Worm (Caenorhabditis elegans) whole organism, L4 larva: Measurements from ENCODE around the gene clec-245.
A peak's percentile ranks its signal among the peaks of the same experiment; 100 is the strongest.

ENCODE experiments used
- D1046.2 ChIP-seq: fragments of 200-800 bp; sonication (Bioruptor generic); IDR thresholded peaks from 2 replicates; pipeline ENCODE4 v1.3.6; 2022; ENCODE audit warnings: missing genetic modification characterization, missing compliant biosample characterization
- F10B5.3 ChIP-seq: sonication (generic microtip); optimal IDR thresholded peaks from 2 replicates; lab custom pipeline; 2016; ENCODE audit warnings: mild to moderate bottlenecking, missing genetic modification characterization, missing compliant biosample characterization
- F44E2.7 ChIP-seq: fragments of 200-800 bp; sonication (Bioruptor generic); IDR thresholded peaks from 2 replicates; pipeline ENCODE4 v2.1.2; 2022; ENCODE audit warnings: missing genetic modification characterization, missing compliant biosample characterization
- R02D3.7 ChIP-seq: fragments of 150-350 bp; sonication (generic microtip); optimal IDR thresholded peaks from 3 replicates; lab custom pipeline; 2014; ENCODE audit warnings: missing biosample characterization, missing genetic modification characterization
- Y105C5A.15 ChIP-seq: fragments of 200-800 bp; sonication (Bioruptor generic); IDR thresholded peaks from 2 replicates; pipeline ENCODE4 v1.3.6; 2022; ENCODE audit warnings: missing genetic modification characterization, missing compliant biosample characterization
- aha-1 ChIP-seq: fragments of 150-350 bp; peaks from one replicate; lab custom pipeline; 2014; ENCODE audit warnings: missing biosample characterization, missing genetic modification characterization
- ama-1 ChIP-seq: fragments of 150-350 bp; optimal IDR thresholded peaks from 2 replicates; lab custom pipeline; 2014; ENCODE audit warnings: inconsistent platforms, mixed read lengths
- arid-1 ChIP-seq: fragments of 200-800 bp; sonication (Bioruptor generic); conservative IDR thresholded peaks from 2 replicates; pipeline ENCODE4 v1.3.6; 2022; ENCODE audit warnings: missing genetic modification reagents, missing genetic modification characterization, missing compliant biosample characterization
- attf-4 ChIP-seq: sonication (generic microtip); optimal IDR thresholded peaks from 3 replicates; lab custom pipeline; 2017; ENCODE audit warnings: missing biosample characterization, missing genetic modification characterization
- cey-2 ChIP-seq: sonication (generic microtip); optimal IDR thresholded peaks from 3 replicates; lab custom pipeline; 2017; ENCODE audit warnings: missing genetic modification characterization, mild to moderate bottlenecking, missing compliant biosample characterization, antibody characterized with exemption, borderline replicate concordance; ENCODE audit not compliant: insufficient read depth
- daf-16 ChIP-seq, 3 experiments: sonication (generic microtip); optimal IDR thresholded peaks; 2 replicates each; lab custom pipeline; 2016 to 2017; ENCODE audit warnings: missing genetic modification characterization in 3 of 3, missing genetic modification reagents in 3 of 3, mild to moderate bottlenecking in 2 of 3, missing compliant biosample characterization in 2 of 3, missing biosample characterization in 1 of 3, moderate library complexity in 1 of 3
- daf-8 ChIP-seq: fragments of 200-800 bp; sonication (Bioruptor generic); IDR thresholded peaks from 2 replicates; pipeline ENCODE4 v1.3.6; 2022; ENCODE audit warnings: missing genetic modification characterization, missing compliant biosample characterization
- dmd-8 ChIP-seq: fragments of 200-800 bp; sonication (Bioruptor generic); IDR thresholded peaks from 2 replicates; pipeline ENCODE4 v1.3.6; 2022; ENCODE audit warnings: missing genetic modification characterization, missing compliant biosample characterization
- gei-8 ChIP-seq: fragments of 200-800 bp; sonication (Bioruptor generic); optimal IDR thresholded peaks from 2 replicates; lab custom pipeline; 2018; ENCODE audit warnings: mild to moderate bottlenecking, missing genetic modification characterization, missing compliant biosample characterization
- hmg-1.1 ChIP-seq: fragments of 200-800 bp; sonication (Bioruptor generic); IDR thresholded peaks from 2 replicates; pipeline ENCODE4 v1.3.6; 2022; ENCODE audit warnings: missing genetic modification reagents, missing genetic modification characterization, missing compliant biosample characterization
- jun-1 ChIP-seq: fragments of 150-350 bp; optimal IDR thresholded peaks from 2 replicates; lab custom pipeline; 2014; ENCODE audit warnings: missing biosample characterization, missing genetic modification reagents, missing genetic modification characterization
- lim-7 ChIP-seq: fragments of 200-800 bp; sonication (Bioruptor generic); IDR thresholded peaks from 2 replicates; pipeline ENCODE4 v1.3.6; 2022; ENCODE audit warnings: missing genetic modification characterization, missing compliant biosample characterization
- lin-29 ChIP-seq: fragments of 200-800 bp; sonication (Bioruptor generic); IDR thresholded peaks from 2 replicates; pipeline ENCODE4 v1.3.6; 2022; ENCODE audit warnings: missing genetic modification reagents, missing genetic modification characterization, missing compliant biosample characterization
- lin-39 ChIP-seq: fragments of 150-350 bp; optimal IDR thresholded peaks from 2 replicates; lab custom pipeline; 2014; ENCODE audit warnings: missing biosample characterization, missing genetic modification reagents, missing genetic modification characterization
- lir-3 ChIP-seq: sonication (generic microtip); optimal IDR thresholded peaks from 2 replicates; lab custom pipeline; 2016; ENCODE audit warnings: mild to moderate bottlenecking, missing genetic modification characterization, missing compliant biosample characterization
- mdl-1 ChIP-seq, 2 experiments: fragments of 150-350 bp in 1 of 2; sonication (generic microtip) in 1 of 2; optimal IDR thresholded peaks; 2 replicates each; lab custom pipeline; 2014 to 2017; ENCODE audit warnings: missing biosample characterization in 2 of 2, missing genetic modification characterization in 2 of 2
- mdt-29 ChIP-seq: fragments of 200-800 bp; sonication (Bioruptor generic); IDR thresholded peaks from 2 replicates; pipeline ENCODE4 v1.3.6; 2022; ENCODE audit warnings: missing genetic modification reagents, missing genetic modification characterization, missing compliant biosample characterization
- mep-1 ChIP-seq: fragments of 150-350 bp; sonication (generic microtip); optimal IDR thresholded peaks from 3 replicates; lab custom pipeline; 2014; ENCODE audit warnings: missing biosample characterization, missing genetic modification characterization
- mxl-2 ChIP-seq: fragments of 200-800 bp; sonication (Bioruptor generic); conservative IDR thresholded peaks from 2 replicates; pipeline ENCODE4 v1.3.6; 2022; ENCODE audit warnings: missing genetic modification reagents, missing genetic modification characterization, missing compliant biosample characterization
- nhr-11 ChIP-seq: fragments of 150-350 bp; optimal IDR thresholded peaks from 2 replicates; lab custom pipeline; 2014; ENCODE audit warnings: missing biosample characterization, missing genetic modification characterization
- nhr-111 ChIP-seq: fragments of 200-800 bp; sonication (Bioruptor generic); optimal IDR thresholded peaks from 2 replicates; lab custom pipeline; 2018; ENCODE audit warnings: mild to moderate bottlenecking, missing genetic modification characterization, missing compliant biosample characterization
- nhr-237 ChIP-seq: sonication (generic microtip); optimal IDR thresholded peaks from 2 replicates; lab custom pipeline; 2017; ENCODE audit warnings: missing biosample characterization, missing genetic modification characterization
- nhr-6 ChIP-seq: fragments of 150-350 bp; optimal IDR thresholded peaks from 2 replicates; lab custom pipeline; 2014; ENCODE audit warnings: missing biosample characterization, missing genetic modification characterization
- php-3 ChIP-seq: fragments of 200-800 bp; sonication (Bioruptor generic); IDR thresholded peaks from 2 replicates; pipeline ENCODE4 v1.3.6; 2022; ENCODE audit warnings: missing genetic modification reagents, missing genetic modification characterization, missing compliant biosample characterization
- pqm-1 ChIP-seq: sonication (generic microtip); optimal IDR thresholded peaks from 2 replicates; lab custom pipeline; 2017; ENCODE audit warnings: missing biosample characterization, missing genetic modification characterization
- rbr-2 ChIP-seq: sonication (generic microtip); optimal IDR thresholded peaks from 2 replicates; lab custom pipeline; 2016; ENCODE audit warnings: missing genotype, missing genetic modification characterization, missing compliant biosample characterization
- spr-1 ChIP-seq: sonication (generic microtip); optimal IDR thresholded peaks from 2 replicates; lab custom pipeline; 2016; ENCODE audit warnings: mild to moderate bottlenecking, missing genetic modification characterization, missing compliant biosample characterization
- spr-3 ChIP-seq: fragments of 200-800 bp; sonication (Bioruptor generic); optimal IDR thresholded peaks from 2 replicates; lab custom pipeline; 2018; ENCODE audit warnings: mild to moderate bottlenecking, missing genetic modification characterization, missing compliant biosample characterization
- tra-1 ChIP-seq: fragments of 200-800 bp; sonication (Bioruptor generic); IDR thresholded peaks from 2 replicates; pipeline ENCODE4 v1.3.6; 2022; ENCODE audit warnings: missing genetic modification reagents, missing genetic modification characterization, missing compliant biosample characterization
- zip-11 ChIP-seq: fragments of 200-800 bp; sonication (Bioruptor generic); IDR thresholded peaks from 2 replicates; pipeline ENCODE4 v1.3.6; 2022; ENCODE audit warnings: missing genetic modification characterization, missing compliant biosample characterization
- ztf-11 ChIP-seq: fragments of 150-350 bp; optimal IDR thresholded peaks from 2 replicates; lab custom pipeline; 2014; ENCODE audit warnings: missing biosample characterization, missing genetic modification characterization
- ztf-7 ChIP-seq: fragments of 150-350 bp; optimal IDR thresholded peaks from 2 replicates; lab custom pipeline; 2014; ENCODE audit warnings: missing biosample characterization, missing genetic modification characterization

The clec-245 gene

ce11 chrV:18144442-18144841 lies 43.8 kb downstream of the clec-245 start:
- TF ChIP-seq pqm-1 (tag; lab: Kevin White, UChicago) (peak; percentile 31), D1046.2 (GFP tag; lab: Robert Waterston, UW) (no peak), lin-29 (GFP tag; lab: Robert Waterston, UW) (no peak), php-3 (GFP tag; lab: Robert Waterston, UW) (peak; percentile 50; the same call in 1 of the 2 replicates), spr-3 (GFP tag; lab: Kevin White, UChicago) (no peak), ztf-7 (tag; lab: Kevin White, UChicago) (no peak), ama-1 (lab: Kevin White, UChicago) (no peak), tra-1 (GFP tag; lab: Robert Waterston, UW) (no peak), daf-16 (GFP tag; optimal IDR thresholded peaks at IDR 0.05; lab: Kevin White, UChicago) (no peak), daf-16 (tag; optimal IDR thresholded peaks at IDR 0.05; lab: Kevin White, UChicago) (peak; percentile 0), nhr-6 (no peak), gei-8 (no peak), mxl-2 (GFP tag; lab: Robert Waterston, UW) (no peak), mdt-29 (GFP tag; lab: Robert Waterston, UW) (no peak), nhr-111 (GFP tag; lab: Kevin White, UChicago) (no peak), cey-2 (tag; lab: Kevin White, UChicago) (no peak)

- TF ChIP-seq pqm-1 (tag; lab: Kevin White, UChicago) (peak; percentile 22), R02D3.7 (tag; lab: Kevin White, UChicago) (no peak), dmd-8 (GFP tag; lab: Robert Waterston, UW) (no peak), jun-1 (tag; lab: Kevin White, UChicago) (no peak), rbr-2 (tag; lab: Kevin White, UChicago) (no peak)
- TF ChIP-seq, all 104 proteins: peak for 1
Observed at ce11 chrV:18143445-18143844, 44.8 kb downstream of the clec-245 start, which contains the start of gene Y37H2A.14. TSS of gene Y37H2A.14 (plus strand) at chrV:18143745.

ce11 chrV:18142549-18142948 lies 45.7 kb downstream of the clec-245 start, which contains the start of gene Y37H2A.13:
TSS of gene Y37H2A.13 (plus strand) at chrV:18142849.
- TF ChIP-seq lin-39, result no peak
- TF ChIP-seq attf-4 (tag; lab: Kevin White, UChicago), result no peak
- TF ChIP-seq zip-11, result no peak
- no peak for TF ChIP-seq aha-1 (tag; lab: Kevin White, UChicago)
- TF ChIP-seq nhr-11 (tag; lab: Kevin White, UChicago), result no peak
- no peak for TF ChIP-seq spr-3 (GFP tag; lab: Kevin White, UChicago)
- TF ChIP-seq nhr-237 (tag; lab: Kevin White, UChicago), result no peak
- TF ChIP-seq ztf-11 (tag; lab: Kevin White, UChicago), result no peak
- no peak for TF ChIP-seq arid-1
- no peak for TF ChIP-seq R02D3.7 (tag; lab: Kevin White, UChicago)
- TF ChIP-seq mdl-1 (tag; optimal IDR thresholded peaks at IDR 0.05; lab: Kevin White, UChicago), result no peak
- no peak for TF ChIP-seq hmg-1.1
- no peak for TF ChIP-seq Y105C5A.15 (GFP tag; lab: Robert Waterston, UW)
- TF ChIP-seq F10B5.3, result no peak
- no peak for TF ChIP-seq daf-8 (GFP tag; lab: Robert Waterston, UW)
- no peak for TF ChIP-seq ztf-7 (tag; lab: Kevin White, UChicago)
- no peak for TF ChIP-seq lir-3 (tag; lab: Kevin White, UChicago)

ce11 chrV:18141161-18141560 lies 47.1 kb downstream of the clec-245 start, which contains the start of gene Y37H2A.11:
TSS of gene Y37H2A.11 (plus strand) at chrV:18141461.
- no peak for TF ChIP-seq lim-7 (GFP tag; lab: Robert Waterston, UW)
- TF ChIP-seq spr-1 (tag; lab: Kevin White, UChicago), result no peak
- no peak for TF ChIP-seq F44E2.7 (GFP tag; lab: Robert Waterston, UW)
- no peak for TF ChIP-seq mep-1 (tag; lab: Kevin White, UChicago)
